Fruit fly (Drosophila melanogaster) S2 (cell line): Measurements from ENCODE around the gene CG7860.

Experiments used
- CG8478 ChIP-seq: fragments of >200 bp; optimal IDR thresholded peaks from 2 replicates; lab custom pipeline; 2018
- CTCF ChIP-seq, 2 experiments: fragments of >200 bp; optimal IDR thresholded peaks; 2 replicates each; lab custom pipeline; 2018

DNA sequence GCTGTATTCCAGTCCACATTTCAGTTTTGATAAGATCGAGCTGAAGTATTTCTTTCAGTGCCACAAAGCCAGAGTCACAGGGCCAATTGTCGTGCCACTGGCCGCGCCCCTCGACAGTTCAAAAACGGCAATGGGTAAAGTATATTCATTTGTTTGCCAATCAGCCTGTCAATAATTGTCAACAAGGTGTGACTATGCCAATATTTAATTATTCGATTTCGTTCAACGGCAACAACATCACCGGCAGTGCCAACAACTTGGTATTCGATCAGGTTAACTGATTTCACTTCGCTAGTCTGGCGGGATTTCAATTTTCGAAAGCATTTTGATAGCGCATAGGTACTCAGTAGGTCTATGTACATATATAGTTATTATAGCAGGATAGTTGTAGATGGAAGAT lies 33.6 kb downstream of the CG7860 start:
- TF ChIP-seq CTCF (optimal IDR thresholded peaks at IDR 0.05; lab: Kevin White, UChicago): no peak
- TF ChIP-seq CG8478 (lab: Kevin White, UChicago): no peak
